Fruit fly (Drosophila melanogaster): ENCODE results near the gene papi.

papi gene

dm6 chr2L:2197475-2198118 lies 23.0 kb upstream of the papi start, which contains the start of gene COX7AL2:
COX7AL2 (minus strand) TSS chr2L:2197912.
- TF ChIP-seq sage (GFP tag; optimal IDR thresholded peaks at IDR 0.05), result no peak
- no peak for TF ChIP-seq tai (GFP tag; optimal IDR thresholded peaks at IDR 0.05)
- peak; percentile 8 for TF ChIP-seq dmrt93B (GFP tag; optimal IDR thresholded peaks at IDR 0.05)
- TF ChIP-seq Dif (GFP tag; optimal IDR thresholded peaks at IDR 0.05; ENCODE audit: partially characterized antibody), result no peak
- TF ChIP-seq Rel (GFP tag; optimal IDR thresholded peaks at IDR 0.05), result no peak
- peak; percentile 65 for TF ChIP-seq Rel (tag; optimal IDR thresholded peaks at IDR 0.05)
- peak; percentile 5 for TF ChIP-seq Sp1 (GFP tag; optimal IDR thresholded peaks at IDR 0.05)
- TF ChIP-seq rgr (GFP tag; optimal IDR thresholded peaks at IDR 0.05), result peak; percentile 52
- peak; percentile 63 for TF ChIP-seq psq (GFP tag; optimal IDR thresholded peaks at IDR 0.05)
- peak; percentile 7 for TF ChIP-seq HLH106 (tag; optimal IDR thresholded peaks at IDR 0.05)
- TF ChIP-seq foxo (GFP tag; optimal IDR thresholded peaks at IDR 0.05), result peak in 1 of 2 experiments; percentile 46
- TF ChIP-seq Hr83 (GFP tag; optimal IDR thresholded peaks at IDR 0.05; ENCODE audit: poor library complexity, severe bottlenecking), result peak; percentile 49
- TF ChIP-seq dl (GFP tag; optimal IDR thresholded peaks at IDR 0.05; ENCODE audit: insufficient read depth in 1 of 2, partially characterized antibody in 2 of 2), result peak in 1 of 2 experiments; percentile 49
- peak; percentile 44 for TF ChIP-seq OdsH (GFP tag; optimal IDR thresholded peaks at IDR 0.05)
- TF ChIP-seq sv (GFP tag; optimal IDR thresholded peaks at IDR 0.05), result no peak
- no peak for TF ChIP-seq woc (GFP tag; optimal IDR thresholded peaks at IDR 0.05)

- TF ChIP-seq Dfd (GFP tag; optimal IDR thresholded peaks at IDR 0.05), result no peak
- peak in 1 of 2 experiments; percentile 23 for TF ChIP-seq dl (GFP tag; optimal IDR thresholded peaks at IDR 0.05; ENCODE audit: insufficient read depth in 1 of 2, partially characterized antibody in 2 of 2)
- TF ChIP-seq Dif (GFP tag; optimal IDR thresholded peaks at IDR 0.05; ENCODE audit: partially characterized antibody), result peak; percentile 27
Measured at dm6 chr2L:2198119-2198494, 22.4 kb upstream of the papi start.

- TF ChIP-seq sage (GFP tag; optimal IDR thresholded peaks at IDR 0.05) (peak; percentile 96), Mio (GFP tag; optimal IDR thresholded peaks at IDR 0.05) (peak; percentile 78), OdsH (GFP tag; optimal IDR thresholded peaks at IDR 0.05) (peak; percentile 97), Hr78 (GFP tag; optimal IDR thresholded peaks at IDR 0.05) (no peak), rgr (GFP tag; optimal IDR thresholded peaks at IDR 0.05) (peak; percentile 97), dmrt93B (GFP tag; optimal IDR thresholded peaks at IDR 0.05) (peak; percentile 95), br (GFP tag; optimal IDR thresholded peaks at IDR 0.05) (peak; percentile 97), CG32264 (GFP tag; optimal IDR thresholded peaks at IDR 0.05) (peak; percentile 97), tai (GFP tag; optimal IDR thresholded peaks at IDR 0.05) (peak; percentile 87), GATAd (GFP tag; optimal IDR thresholded peaks at IDR 0.05) (no peak), fru (GFP tag; optimal IDR thresholded peaks at IDR 0.05) (peak; percentile 98), Dif (GFP tag; optimal IDR thresholded peaks at IDR 0.05; ENCODE audit: partially characterized antibody) (peak; percentile 92), dl (GFP tag; optimal IDR thresholded peaks at IDR 0.05; ENCODE audit: insufficient read depth in 1 of 2, partially characterized antibody in 2 of 2) (peak; percentile 72 to 77), HLH106 (tag; optimal IDR thresholded peaks at IDR 0.05) (peak; percentile 95), Jra (GFP tag; optimal IDR thresholded peaks at IDR 0.05) (peak; percentile 80), woc (GFP tag; optimal IDR thresholded peaks at IDR 0.05) (peak; percentile 94), Rel (GFP tag; optimal IDR thresholded peaks at IDR 0.05) (peak; percentile 90), Rel (tag; optimal IDR thresholded peaks at IDR 0.05) (peak; percentile 98), Dfd (GFP tag; optimal IDR thresholded peaks at IDR 0.05) (no peak), pan (optimal IDR thresholded peaks at IDR 0.05) (no peak), ey (GFP tag; optimal IDR thresholded peaks at IDR 0.05) (peak; percentile 98), usp (GFP tag; optimal IDR thresholded peaks at IDR 0.05) (no peak), brk (GFP tag; optimal IDR thresholded peaks at IDR 0.05) (peak; percentile 90), psq (GFP tag; optimal IDR thresholded peaks at IDR 0.05) (peak; percentile 93), Abd-B (GFP tag; optimal IDR thresholded peaks at IDR 0.05) (no peak), h (GFP tag; optimal IDR thresholded peaks at IDR 0.05) (peak; percentile 98), Myc (optimal IDR thresholded peaks at IDR 0.05) (peak; percentile 3), N (GFP tag; optimal IDR thresholded peaks at IDR 0.05) (no peak), CrebA (GFP tag; optimal IDR thresholded peaks at IDR 0.05; ENCODE audit: borderline replicate concordance) (peak; percentile 90), sv (GFP tag; optimal IDR thresholded peaks at IDR 0.05) (peak; percentile 65), Sp1 (GFP tag; optimal IDR thresholded peaks at IDR 0.05) (peak; percentile 95), dsf (GFP tag; optimal IDR thresholded peaks at IDR 0.05; ENCODE audit: borderline replicate concordance) (peak; percentile 80), lola (GFP tag; optimal IDR thresholded peaks at IDR 0.05) (no peak), foxo (GFP tag; optimal IDR thresholded peaks at IDR 0.05) (peak; percentile 87 to 98), jim (GFP tag; optimal IDR thresholded peaks at IDR 0.05) (no peak), Vsx2 (GFP tag; optimal IDR thresholded peaks at IDR 0.05; ENCODE audit: partially characterized antibody) (peak; percentile 93), CG9705 (GFP tag; optimal IDR thresholded peaks at IDR 0.05) (peak; percentile 75), Hr83 (GFP tag; optimal IDR thresholded peaks at IDR 0.05; ENCODE audit: poor library complexity, severe bottlenecking) (peak; percentile 79), Hnf4 (GFP tag; optimal IDR thresholded peaks at IDR 0.05) (peak; percentile 95)
Measured at dm6 chr2L:2198613-2199432, 21.7 kb upstream of the papi start.
